Worm (Caenorhabditis elegans): Measurements from ENCODE around the gene Y53C12A.6.

- TF ChIP-seq W03F9.2 (tag; optimal IDR thresholded peaks at IDR 0.05) (no peak), dao-5 (tag; optimal IDR thresholded peaks at IDR 0.05) (no peak), him-1 (tag; optimal IDR thresholded peaks at IDR 0.05) (no peak)
Observed at ce11 chrII:9682044-9682443, 35.8 kb downstream of the Y53C12A.6 start.
